Worm (Caenorhabditis elegans): ENCODE measurements around the gene spd-3.

ce11 chrIV:6811808-6812207 is 49.3 kb downstream of the spd-3 start, which contains the start of gene ceh-48:
- TF ChIP-seq aly-2 (tag; optimal IDR thresholded peaks at IDR 0.05) = no peak
- TF ChIP-seq fos-1 (tag; optimal IDR thresholded peaks at IDR 0.05) = no peak
- no peak for TF ChIP-seq peb-1 (tag; optimal IDR thresholded peaks at IDR 0.05)
- no peak for TF ChIP-seq ceh-82 (tag; optimal IDR thresholded peaks at IDR 0.05)

Measured in whole organism, L2 larva.